Worm (Caenorhabditis elegans): ENCODE measurements around the gene W02F12.8.

The W02F12.8 gene

ce11 chrV:6666557-6666956, 28.0 kb downstream of the W02F12.8 start (continued):
- TF ChIP-seq ceh-44 (GFP tag; IDR thresholded peaks at IDR 0.05) (no peak), attf-4 (tag; optimal IDR thresholded peaks at IDR 0.05) (no peak), nhr-10 (tag; optimal IDR thresholded peaks at IDR 0.05) (no peak), Y48G9A.11 (GFP tag; IDR thresholded peaks at IDR 0.05) (no peak), F37D6.2 (tag; optimal IDR thresholded peaks at IDR 0.05) (no peak), ZK546.5 (tag; optimal IDR thresholded peaks at IDR 0.05) (no peak), cey-2 (tag; optimal IDR thresholded peaks at IDR 0.05; ENCODE audit: borderline replicate concordance, insufficient read depth) (no peak), hlh-11 (tag; optimal IDR thresholded peaks at IDR 0.05) (peak; percentile 34), skn-1 (tag; optimal IDR thresholded peaks at IDR 0.05) (no peak), hif-1 (tag; optimal IDR thresholded peaks at IDR 0.05) (peak in 1 of 2 experiments; percentile 84), F26F4.8 (GFP tag; conservative IDR thresholded peaks at IDR 0.05) (no peak), dmd-9 (GFP tag; IDR thresholded peaks at IDR 0.05) (no peak), mdl-1 (tag; optimal IDR thresholded peaks at IDR 0.05) (no peak), R02D3.7 (tag; optimal IDR thresholded peaks at IDR 0.05) (no peak), F44E2.7 (GFP tag; IDR thresholded peaks at IDR 0.05) (no peak), nhr-102 (tag; optimal IDR thresholded peaks at IDR 0.05) (no peak), spr-1 (tag; optimal IDR thresholded peaks at IDR 0.05) (no peak), F49E8.2 (tag; optimal IDR thresholded peaks at IDR 0.05; ENCODE audit: borderline replicate concordance) (no peak), hmg-1.1 (GFP tag; IDR thresholded peaks at IDR 0.05) (no peak), nhr-28 (tag; optimal IDR thresholded peaks at IDR 0.05) (peak; percentile 18), ceh-32 (tag; optimal IDR thresholded peaks at IDR 0.05; ENCODE audit: poor library complexity) (no peak), unc-130 (GFP tag; optimal IDR thresholded peaks at IDR 0.05) (no peak), dpl-1 (GFP tag; optimal IDR thresholded peaks at IDR 0.05) (no peak), dmd-6 (GFP tag; IDR thresholded peaks at IDR 0.05) (peak; percentile 73), arid-1 (GFP tag; conservative IDR thresholded peaks at IDR 0.05) (no peak), mdt-29 (GFP tag; IDR thresholded peaks at IDR 0.05) (no peak), dve-1 (tag; optimal IDR thresholded peaks at IDR 0.05; ENCODE audit: insufficient read depth) (peak; percentile 32), zfp-3 (GFP tag; conservative IDR thresholded peaks at IDR 0.05) (no peak), madf-9 (GFP tag; conservative IDR thresholded peaks at IDR 0.05) (no peak), nhr-11 (tag; optimal IDR thresholded peaks at IDR 0.05) (no peak), daf-16 (GFP tag; optimal IDR thresholded peaks at IDR 0.05) (no peak), daf-16 (tag; optimal IDR thresholded peaks at IDR 0.05) (peak; percentile 74), vab-7 (GFP tag; IDR thresholded peaks at IDR 0.05) (no peak), zag-1 (tag; optimal IDR thresholded peaks at IDR 0.05) (no peak), mep-1 (tag; optimal IDR thresholded peaks at IDR 0.05) (no peak), Y75B8A.6 (GFP tag; IDR thresholded peaks at IDR 0.05) (no peak), Y105C5A.15 (GFP tag; IDR thresholded peaks at IDR 0.05) (no peak), tra-1 (GFP tag; IDR thresholded peaks at IDR 0.05) (no peak), lin-15B (tag; optimal IDR thresholded peaks at IDR 0.05) (no peak), ztf-11 (tag; optimal IDR thresholded peaks at IDR 0.05) (no peak), ces-1 (GFP tag; optimal IDR thresholded peaks at IDR 0.05) (no peak), nhr-48 (tag; optimal IDR thresholded peaks at IDR 0.05) (no peak), zip-2 (tag; optimal IDR thresholded peaks at IDR 0.05) (no peak), ceh-28 (tag; optimal IDR thresholded peaks at IDR 0.05) (no peak), jun-1 (tag; optimal IDR thresholded peaks at IDR 0.05) (no peak)
